Fruit fly (Drosophila melanogaster): ENCODE data around the gene mRpL17.

mRpL17 gene

dm6 chr3L:224004-224951 lies 40.3 kb upstream of the mRpL17 start:
- TF ChIP-seq Pif1B (GFP tag; optimal IDR thresholded peaks at IDR 0.05) (no peak), fd96Ca (GFP tag; IDR thresholded peaks at IDR 0.05) (peak; percentile 56; the same call in 2 of the 3 replicates), CG12605 (GFP tag; IDR thresholded peaks at IDR 0.05) (peak; percentile 15; the same call in 1 of the 2 replicates), CG34367 (tag; optimal IDR thresholded peaks at IDR 0.05) (no peak), CG8159 (tag; optimal IDR thresholded peaks at IDR 0.05) (peak; percentile 26), CG4496 (GFP tag; IDR thresholded peaks at IDR 0.05) (peak; percentile 58)

DNA sequence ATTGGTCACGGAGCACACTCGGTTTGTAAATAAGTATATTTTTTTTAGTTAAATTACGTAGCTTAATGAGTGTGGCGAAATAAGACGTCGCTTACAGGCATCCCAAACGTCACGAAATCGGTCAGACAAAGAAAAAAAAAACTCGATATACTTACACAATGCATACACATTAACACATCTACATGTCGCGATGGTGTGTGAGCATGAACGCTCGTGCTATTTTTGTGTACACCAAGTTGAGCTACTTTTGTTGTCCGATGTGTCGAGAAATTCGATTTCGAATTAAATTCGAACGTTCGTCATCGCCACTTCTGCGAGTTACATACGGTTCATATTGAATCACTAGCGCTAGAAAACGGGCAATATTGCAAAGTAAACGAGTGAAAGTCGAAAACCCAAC lies 39.5 kb upstream of the mRpL17 start:
- no peak for TF ChIP-seq rn (GFP tag; IDR thresholded peaks at IDR 0.05)
- no peak for TF ChIP-seq CG17806 (tag; optimal IDR thresholded peaks at IDR 0.05)
- no peak for TF ChIP-seq D1 (tag; optimal IDR thresholded peaks at IDR 0.05)
- TF ChIP-seq CG10348 (GFP tag; IDR thresholded peaks at IDR 0.05), result no peak
- no peak for TF ChIP-seq CG34367 (tag; optimal IDR thresholded peaks at IDR 0.05)
- no peak for TF ChIP-seq CG12605 (GFP tag; IDR thresholded peaks at IDR 0.05)
- TF ChIP-seq Pif1A (GFP tag; optimal IDR thresholded peaks at IDR 0.05), result no peak
- no peak for TF ChIP-seq CG13204 (GFP tag; optimal IDR thresholded peaks at IDR 0.05)
- no peak for TF ChIP-seq CG32121 (GFP tag; IDR thresholded peaks at IDR 0.05)
- TF ChIP-seq Ets98B (GFP tag; IDR thresholded peaks at IDR 0.05), result no peak
- no peak for TF ChIP-seq Pif1B (GFP tag; optimal IDR thresholded peaks at IDR 0.05)
- no peak for TF ChIP-seq CG9948 (tag; optimal IDR thresholded peaks at IDR 0.05)
- no peak for TF ChIP-seq CG4496 (GFP tag; IDR thresholded peaks at IDR 0.05)
- TF ChIP-seq CG8301 (tag; optimal IDR thresholded peaks at IDR 0.05), result no peak

- no peak for TF ChIP-seq CG13204 (GFP tag; optimal IDR thresholded peaks at IDR 0.05)
- no peak for TF ChIP-seq CG4496 (GFP tag; IDR thresholded peaks at IDR 0.05)
- TF ChIP-seq CG10348 (GFP tag; IDR thresholded peaks at IDR 0.05), result no peak
- TF ChIP-seq CG8159 (tag; optimal IDR thresholded peaks at IDR 0.05), result no peak
- no peak for TF ChIP-seq CG17806 (tag; optimal IDR thresholded peaks at IDR 0.05)
- no peak for TF ChIP-seq Ets98B (GFP tag; IDR thresholded peaks at IDR 0.05)
- no peak for TF ChIP-seq gl (tag; optimal IDR thresholded peaks at IDR 0.05)
- no peak for TF ChIP-seq fd96Ca (GFP tag; IDR thresholded peaks at IDR 0.05)
- no peak for TF ChIP-seq EcR (GFP tag; optimal IDR thresholded peaks at IDR 0.05)
- no peak for TF ChIP-seq rn (GFP tag; IDR thresholded peaks at IDR 0.05)
- no peak for TF ChIP-seq CG9948 (tag; optimal IDR thresholded peaks at IDR 0.05)
- no peak for TF ChIP-seq CG8301 (tag; optimal IDR thresholded peaks at IDR 0.05)
- no peak for TF ChIP-seq CG15710 (tag; optimal IDR thresholded peaks at IDR 0.05)
- TF ChIP-seq Pif1A (GFP tag; optimal IDR thresholded peaks at IDR 0.05), result no peak
- no peak for TF ChIP-seq Snoo (tag; optimal IDR thresholded peaks at IDR 0.05)
- TF ChIP-seq Pif1B (GFP tag; optimal IDR thresholded peaks at IDR 0.05), result no peak
- TF ChIP-seq CG14655 (GFP tag; optimal IDR thresholded peaks at IDR 0.05), result no peak
- no peak for TF ChIP-seq CG12605 (GFP tag; IDR thresholded peaks at IDR 0.05)
- no peak for TF ChIP-seq D1 (tag; optimal IDR thresholded peaks at IDR 0.05)
- TF ChIP-seq CG34367 (tag; optimal IDR thresholded peaks at IDR 0.05), result no peak
Measured at dm6 chr3L:231504-231903, 33.1 kb upstream of the mRpL17 start, which contains the start of gene CG42846. Gene CG42846, minus strand, starts transcription at chr3L:231604.

DNA sequence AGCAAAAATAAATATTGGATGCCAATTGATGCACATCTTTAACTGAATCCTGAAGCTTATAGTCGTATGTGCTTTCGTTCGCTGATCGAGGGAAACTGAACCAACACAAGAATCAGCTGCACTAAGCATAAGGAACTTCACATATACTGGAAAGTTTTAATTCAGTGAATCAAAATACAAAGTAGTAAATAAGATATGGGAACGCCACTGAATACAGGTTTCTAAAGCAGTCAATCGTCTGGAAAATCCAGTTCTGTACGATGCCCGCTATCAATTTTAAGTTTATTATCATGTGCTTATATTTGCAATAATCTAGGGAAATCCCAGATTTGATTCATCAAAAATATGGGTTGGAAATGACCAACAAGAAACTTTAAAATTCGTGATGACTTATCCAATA lies 32.3 kb upstream of the mRpL17 start, which contains the start of gene CG34454:
TSS of gene CG34454 (minus strand) at position 84 of the 400 bp plus-strand sequence.
- TF ChIP-seq CG10348 (GFP tag; IDR thresholded peaks at IDR 0.05) (no peak), fd96Ca (GFP tag; IDR thresholded peaks at IDR 0.05) (no peak), gl (tag; optimal IDR thresholded peaks at IDR 0.05) (no peak), Snoo (tag; optimal IDR thresholded peaks at IDR 0.05) (no peak)

DNA sequence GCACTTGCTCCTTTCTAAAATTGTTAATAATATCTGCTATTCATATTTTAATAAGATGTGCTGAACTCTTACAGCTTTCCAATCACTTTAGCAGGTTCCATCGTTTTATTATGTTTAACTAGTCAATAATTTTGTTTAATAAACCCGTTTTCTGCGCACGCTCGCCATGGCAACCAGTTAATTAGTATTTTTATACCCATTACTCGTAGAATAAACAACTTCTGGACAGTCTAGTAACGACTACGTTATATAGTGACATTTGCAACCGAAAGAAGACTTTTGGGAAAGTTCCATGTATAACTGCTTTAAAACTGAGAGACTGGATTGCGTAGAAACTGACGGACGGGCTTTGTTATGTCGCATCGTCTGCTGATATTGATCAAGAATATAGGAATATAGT lies 31.3 kb upstream of the mRpL17 start, which contains the start of gene CG34453:
TSS of gene CG34453 (minus strand) at position 101 of the 400 bp plus-strand sequence.
- no peak for TF ChIP-seq CG8301 (tag; optimal IDR thresholded peaks at IDR 0.05)
- no peak for TF ChIP-seq rn (GFP tag; IDR thresholded peaks at IDR 0.05)
- no peak for TF ChIP-seq D1 (tag; optimal IDR thresholded peaks at IDR 0.05)
- no peak for TF ChIP-seq Pif1A (GFP tag; optimal IDR thresholded peaks at IDR 0.05)
- no peak for TF ChIP-seq CG13204 (GFP tag; optimal IDR thresholded peaks at IDR 0.05)
- no peak for TF ChIP-seq CG17806 (tag; optimal IDR thresholded peaks at IDR 0.05)
- no peak for TF ChIP-seq CG34367 (tag; optimal IDR thresholded peaks at IDR 0.05)
- TF ChIP-seq gl (tag; optimal IDR thresholded peaks at IDR 0.05), result no peak

dm6 chr3L:234337-234736 lies 30.2 kb upstream of the mRpL17 start:
- TF ChIP-seq EcR (GFP tag; optimal IDR thresholded peaks at IDR 0.05) (no peak), CG9948 (tag; optimal IDR thresholded peaks at IDR 0.05) (no peak), CG17806 (tag; optimal IDR thresholded peaks at IDR 0.05) (no peak), CG8159 (tag; optimal IDR thresholded peaks at IDR 0.05) (no peak), rn (GFP tag; IDR thresholded peaks at IDR 0.05) (no peak), Pif1B (GFP tag; optimal IDR thresholded peaks at IDR 0.05) (no peak), CG15710 (tag; optimal IDR thresholded peaks at IDR 0.05) (no peak), Ets98B (GFP tag; IDR thresholded peaks at IDR 0.05) (no peak), CG34367 (tag; optimal IDR thresholded peaks at IDR 0.05) (no peak), CG13204 (GFP tag; optimal IDR thresholded peaks at IDR 0.05) (no peak), CG12605 (GFP tag; IDR thresholded peaks at IDR 0.05) (no peak), Snoo (tag; optimal IDR thresholded peaks at IDR 0.05) (no peak), CG8301 (tag; optimal IDR thresholded peaks at IDR 0.05) (no peak), CG4496 (GFP tag; IDR thresholded peaks at IDR 0.05) (no peak), Pif1A (GFP tag; optimal IDR thresholded peaks at IDR 0.05) (no peak), CG14655 (GFP tag; optimal IDR thresholded peaks at IDR 0.05) (no peak), D1 (tag; optimal IDR thresholded peaks at IDR 0.05) (no peak)
